Worm (Caenorhabditis elegans) whole organism, L4/young adult: Measurements from ENCODE around the gene srsx-26.
A peak's percentile ranks its signal among the peaks of the same experiment; 100 is the strongest.

Experiments used
- dao-5 ChIP-seq: sonication (generic microtip); optimal IDR thresholded peaks from 2 replicates; lab custom pipeline; 2016; ENCODE audit warnings: missing genotype, missing genetic modification characterization, moderate library complexity, missing compliant biosample characterization
- him-1 ChIP-seq: sonication (generic microtip); optimal IDR thresholded peaks from 2 replicates; lab custom pipeline; 2016; ENCODE audit warnings: missing genotype, missing genetic modification reagents, missing genetic modification characterization, missing compliant biosample characterization

- TF ChIP-seq dao-5, result no peak
- TF ChIP-seq him-1 (tag; lab: Kevin White, UChicago), result peak; percentile 40
These were observed 29.7 kb downstream of the srsx-26 start for ce11 chrV:10178166-10178565.
